Worm (Caenorhabditis elegans): ENCODE data around the gene H06I04.6.

H06I04.6 gene

ce11 chrIII:3047040-3047439, 17.1 kb downstream of the H06I04.6 start, which contains the start of gene cutl-25:
TSS of gene cutl-25 (minus strand) at chrIII:3047140.
- TF ChIP-seq ceh-82 (tag; optimal IDR thresholded peaks at IDR 0.05), result no peak
- TF ChIP-seq nhr-21 (tag; optimal IDR thresholded peaks at IDR 0.05), result no peak
- no peak for TF ChIP-seq lin-39 (tag; optimal IDR thresholded peaks at IDR 0.05)
- TF ChIP-seq ZK546.5 (tag; optimal IDR thresholded peaks at IDR 0.05), result no peak
- TF ChIP-seq nhr-11 (tag; optimal IDR thresholded peaks at IDR 0.05), result no peak
- no peak for TF ChIP-seq Y55F3AM.14 (GFP tag; optimal IDR thresholded peaks at IDR 0.05)
- TF ChIP-seq nhr-23 (tag; optimal IDR thresholded peaks at IDR 0.05), result no peak
- TF ChIP-seq blmp-1 (tag; optimal IDR thresholded peaks at IDR 0.05; ENCODE audit: insufficient read depth), result no peak
- no peak for TF ChIP-seq R02D3.7 (tag; optimal IDR thresholded peaks at IDR 0.05)
- TF ChIP-seq sma-9 (GFP tag; optimal IDR thresholded peaks at IDR 0.05), result no peak
- no peak for TF ChIP-seq sma-9 (tag; optimal IDR thresholded peaks at IDR 0.05)
- no peak for TF ChIP-seq lin-13 (GFP tag; optimal IDR thresholded peaks at IDR 0.05)
- TF ChIP-seq C34F6.9 (tag; optimal IDR thresholded peaks at IDR 0.05), result no peak
- no peak for TF ChIP-seq nhr-77 (tag; optimal IDR thresholded peaks at IDR 0.05)
- TF ChIP-seq sem-4 (tag; optimal IDR thresholded peaks at IDR 0.05), result no peak

- TF ChIP-seq nhr-21 (tag; optimal IDR thresholded peaks at IDR 0.05) (peak; percentile 23), nhr-129 (tag; optimal IDR thresholded peaks at IDR 0.05) (no peak)
Measured at ce11 chrIII:3040735-3041439, 23.3 kb downstream of the H06I04.6 start, which contains the start of gene daf-2. TSS of gene daf-2 (minus strand) at chrIII:3040846.

- TF ChIP-seq crh-2 (tag; optimal IDR thresholded peaks at IDR 0.05), result peak; percentile 62
- TF ChIP-seq lin-13 (GFP tag; optimal IDR thresholded peaks at IDR 0.05), result peak; percentile 5
- TF ChIP-seq lin-11 (tag; optimal IDR thresholded peaks at IDR 0.05), result no peak
- peak; percentile 33 for TF ChIP-seq ztf-4 (tag; optimal IDR thresholded peaks at IDR 0.05)
- no peak for TF ChIP-seq alr-1 (tag; optimal IDR thresholded peaks at IDR 0.05)
- TF ChIP-seq nhr-21 (tag; optimal IDR thresholded peaks at IDR 0.05), result no peak
- TF ChIP-seq sma-3 (GFP tag; optimal IDR thresholded peaks at IDR 0.05), result no peak
- TF ChIP-seq nhr-237 (tag; optimal IDR thresholded peaks at IDR 0.05), result no peak
- TF ChIP-seq nhr-10 (tag; optimal IDR thresholded peaks at IDR 0.05), result no peak
- no peak for TF ChIP-seq elt-1 (tag; optimal IDR thresholded peaks at IDR 0.05)
- TF ChIP-seq ZK546.5 (tag; optimal IDR thresholded peaks at IDR 0.05), result no peak
- peak; percentile 13 for TF ChIP-seq egl-27 (tag; optimal IDR thresholded peaks at IDR 0.05)
- no peak for TF ChIP-seq nhr-23 (tag; optimal IDR thresholded peaks at IDR 0.05)
- peak in 1 of 2 experiments; percentile 72 for TF ChIP-seq lsy-2 (tag; optimal IDR thresholded peaks at IDR 0.05)
- TF ChIP-seq fos-1 (tag; optimal IDR thresholded peaks at IDR 0.05), result peak; percentile 29
- no peak for TF ChIP-seq unc-62 (GFP tag; optimal IDR thresholded peaks at IDR 0.05)
- TF ChIP-seq unc-55 (GFP tag; optimal IDR thresholded peaks at IDR 0.05), result peak; percentile 47
- peak; percentile 75 for TF ChIP-seq C34F6.9 (tag; optimal IDR thresholded peaks at IDR 0.05)
- TF ChIP-seq peb-1 (tag; optimal IDR thresholded peaks at IDR 0.05), result no peak
- TF ChIP-seq sem-4 (tag; optimal IDR thresholded peaks at IDR 0.05), result peak; percentile 65
- TF ChIP-seq F13H6.1 (tag; optimal IDR thresholded peaks at IDR 0.05), result peak; percentile 69
- no peak for TF ChIP-seq dmd-4 (tag; optimal IDR thresholded peaks at IDR 0.05)
- no peak for TF ChIP-seq snpc-4 (tag; optimal IDR thresholded peaks at IDR 0.05)
- peak; percentile 54 for TF ChIP-seq Y55F3AM.14 (GFP tag; optimal IDR thresholded peaks at IDR 0.05)
- no peak for TF ChIP-seq ceh-82 (tag; optimal IDR thresholded peaks at IDR 0.05)
- TF ChIP-seq unc-39 (tag; optimal IDR thresholded peaks at IDR 0.05), result no peak
- no peak for TF ChIP-seq aly-2 (tag; optimal IDR thresholded peaks at IDR 0.05)
- TF ChIP-seq nhr-25 (tag; optimal IDR thresholded peaks at IDR 0.05), result peak; percentile 43
- TF ChIP-seq mab-5 (tag; optimal IDR thresholded peaks at IDR 0.05), result peak; percentile 20
- no peak for TF ChIP-seq ama-1 (optimal IDR thresholded peaks at IDR 0.05)
- no peak for TF ChIP-seq ceh-16 (tag; optimal IDR thresholded peaks at IDR 0.05)
- peak; percentile 22 to 81 for TF ChIP-seq mdl-1 (tag; optimal IDR thresholded peaks at IDR 0.05)
- TF ChIP-seq mbf-1 (tag; optimal IDR thresholded peaks at IDR 0.05), result no peak
- no peak for TF ChIP-seq skn-1 (tag; optimal IDR thresholded peaks at IDR 0.05)
- no peak for TF ChIP-seq nhr-77 (tag; optimal IDR thresholded peaks at IDR 0.05)
- peak; percentile 63 for TF ChIP-seq sma-9 (GFP tag; optimal IDR thresholded peaks at IDR 0.05)
- no peak for TF ChIP-seq sma-9 (tag; optimal IDR thresholded peaks at IDR 0.05)
- TF ChIP-seq nhr-129 (tag; optimal IDR thresholded peaks at IDR 0.05), result peak; percentile 94
- no peak for TF ChIP-seq ztf-1 (GFP tag; conservative IDR thresholded peaks at IDR 0.05)
- no peak for TF ChIP-seq nhr-11 (tag; optimal IDR thresholded peaks at IDR 0.05)
- TF ChIP-seq nhr-12 (tag; optimal IDR thresholded peaks at IDR 0.05), result no peak
- TF ChIP-seq elt-3 (tag; optimal IDR thresholded peaks at IDR 0.05), result no peak
- no peak for TF ChIP-seq ztf-11 (tag; optimal IDR thresholded peaks at IDR 0.05)
- no peak for TF ChIP-seq zag-1 (tag; optimal IDR thresholded peaks at IDR 0.05)
- TF ChIP-seq nhr-6 (tag; optimal IDR thresholded peaks at IDR 0.05), result no peak
- TF ChIP-seq blmp-1 (tag; optimal IDR thresholded peaks at IDR 0.05; ENCODE audit: insufficient read depth), result no peak
Measured at ce11 chrIII:3037346-3037745, 26.8 kb downstream of the H06I04.6 start.

Measured in whole organism, L2 larva.